Worm (Caenorhabditis elegans) whole organism, late embryonic: ENCODE data around the gene tag-209.

Source experiments
- ahr-1 ChIP-seq: sonication (generic microtip); optimal IDR thresholded peaks from 2 replicates; lab custom pipeline; 2016; ENCODE audit warnings: missing genetic modification characterization, missing compliant biosample characterization
- ets-4 ChIP-seq: sonication (generic microtip); optimal IDR thresholded peaks from 2 replicates; lab custom pipeline; 2016; ENCODE audit warnings: missing genetic modification characterization, missing compliant biosample characterization
- lim-6 ChIP-seq: sonication (generic microtip); optimal IDR thresholded peaks from 2 replicates; lab custom pipeline; 2016; ENCODE audit warnings: missing genetic modification characterization, missing compliant biosample characterization
- nhr-11 ChIP-seq: fragments of 150-350 bp; optimal IDR thresholded peaks from 2 replicates; lab custom pipeline; 2014; ENCODE audit warnings: missing biosample characterization, missing genetic modification characterization
- rnt-1 ChIP-seq: sonication (generic microtip); optimal IDR thresholded peaks from 2 replicates; lab custom pipeline; 2016; ENCODE audit warnings: missing genetic modification characterization, missing compliant biosample characterization
- sox-2 ChIP-seq: fragments of 200-800 bp; sonication (Bioruptor generic); IDR thresholded peaks from 2 replicates; pipeline ENCODE4 v1.3.6; 2022; ENCODE audit warnings: missing genetic modification reagents, missing genetic modification characterization, missing compliant biosample characterization
- sox-4 ChIP-seq: sonication (generic microtip); optimal IDR thresholded peaks from 2 replicates; lab custom pipeline; 2017; ENCODE audit warnings: mild to moderate bottlenecking, missing genetic modification characterization, inconsistent platforms, missing compliant biosample characterization
- tbx-2 ChIP-seq: sonication (generic microtip); optimal IDR thresholded peaks from 2 replicates; lab custom pipeline; 2016; ENCODE audit warnings: missing genetic modification characterization, missing compliant biosample characterization
- ttx-3 ChIP-seq: sonication (generic microtip); optimal IDR thresholded peaks from 2 replicates; lab custom pipeline; 2016; ENCODE audit warnings: missing genetic modification reagents, missing genetic modification characterization, missing compliant biosample characterization
- unc-3 ChIP-seq, 2 experiments: fragments of 200-800 bp in 1 of 2; sonication (Bioruptor generic) in 1 of 2; sonication (generic microtip) in 1 of 2; conservative IDR thresholded peaks in 1 of 2; optimal IDR thresholded peaks in 1 of 2; 2 replicates each; pipeline versions ENCODE4 v1.3.6 to Lab custom; 2016 to 2022; ENCODE audit warnings: missing compliant biosample characterization in 2 of 2, missing genetic modification characterization in 2 of 2, missing genetic modification reagents in 1 of 2
- unc-55 ChIP-seq: sonication (generic microtip); optimal IDR thresholded peaks from 2 replicates; lab custom pipeline; 2017; ENCODE audit warnings: missing biosample characterization, missing genetic modification reagents, missing genetic modification characterization

ce11 chrII:10793393-10793792, 6.3 kb downstream of the tag-209 start, which contains the start of gene vps-11:
- TF ChIP-seq tbx-2 (tag; lab: Kevin White, UChicago) = no peak
- no peak for TF ChIP-seq sox-2
- TF ChIP-seq rnt-1 (tag; lab: Kevin White, UChicago) = no peak
- TF ChIP-seq nhr-11 = no peak
- no peak for TF ChIP-seq unc-55 (GFP tag; lab: Kevin White, UChicago)
- no peak for TF ChIP-seq ahr-1 (tag; lab: Kevin White, UChicago)
- TF ChIP-seq unc-3 (GFP tag; conservative IDR thresholded peaks at IDR 0.05; lab: Robert Waterston, UW) = no peak
- no peak for TF ChIP-seq unc-3 (tag; optimal IDR thresholded peaks at IDR 0.05; lab: Kevin White, UChicago)
- no peak for TF ChIP-seq ttx-3
- TF ChIP-seq ets-4 = no peak
- TF ChIP-seq lim-6 = no peak
- TF ChIP-seq sox-4 (tag; lab: Kevin White, UChicago) = no peak
